Fruit fly (Drosophila melanogaster) whole organism, embryonic: ENCODE results near the gene APP-BP1.

Source experiments
- Atf6 ChIP-seq: fragments of 200-800 bp; sonication (Bioruptor generic); IDR thresholded peaks from 2 replicates; pipeline ENCODE4 v1.3.6; 2022; ENCODE audit warnings: missing biosample characterization, missing genetic modification characterization
- BEAF-32 ChIP-seq: fragments of 200-800 bp; sonication (Bioruptor generic); optimal IDR thresholded peaks from 3 replicates; lab custom pipeline; 2017; ENCODE audit warnings: missing biosample characterization, missing genetic modification characterization, mild to moderate bottlenecking, moderate library complexity, missing genetic modification reagents
- CG10147 ChIP-seq: fragments of 200-800 bp; sonication (Bioruptor generic); optimal IDR thresholded peaks from 2 replicates; lab custom pipeline; 2019; ENCODE audit warnings: missing biosample characterization, mild to moderate bottlenecking, missing genetic modification characterization, moderate library complexity
- CG10543 ChIP-seq: fragments of 200-800 bp; sonication (Bioruptor generic); optimal IDR thresholded peaks from 3 replicates; lab custom pipeline; 2017; ENCODE audit warnings: missing biosample characterization, mild to moderate bottlenecking, missing genetic modification characterization, moderate library complexity
- CG10979 ChIP-seq: fragments of 200-800 bp; sonication (Bioruptor generic); optimal IDR thresholded peaks from 2 replicates; lab custom pipeline; 2018; ENCODE audit warnings: missing biosample characterization, mild to moderate bottlenecking, missing genetic modification characterization, moderate library complexity
- CG11456 ChIP-seq: fragments of 200-800 bp; sonication (Bioruptor generic); IDR thresholded peaks from 3 replicates; pipeline ENCODE4 v1.3.6; 2022; ENCODE audit warnings: missing biosample characterization, missing genetic modification characterization
- CG12236 ChIP-seq: fragments of 200-800 bp; sonication (Bioruptor generic); optimal IDR thresholded peaks from 2 replicates; lab custom pipeline; 2016; ENCODE audit warnings: missing biosample characterization, missing genetic modification characterization
- CG14710 ChIP-seq: fragments of 200-800 bp; sonication (Bioruptor generic); optimal IDR thresholded peaks from 3 replicates; lab custom pipeline; 2019; ENCODE audit warnings: missing biosample characterization, mild to moderate bottlenecking, missing genetic modification characterization, moderate library complexity
- CG15073 ChIP-seq: fragments of 200-800 bp; sonication (Bioruptor generic); optimal IDR thresholded peaks from 2 replicates; lab custom pipeline; 2016; ENCODE audit warnings: missing biosample characterization, missing genetic modification characterization
- CG17359 ChIP-seq: fragments of 200-800 bp; sonication (Bioruptor generic); optimal IDR thresholded peaks from 3 replicates; lab custom pipeline; 2018; ENCODE audit warnings: missing biosample characterization, mild to moderate bottlenecking, missing genetic modification characterization, moderate library complexity
- CG17612 ChIP-seq: fragments of 200-800 bp; sonication (Bioruptor generic); IDR thresholded peaks from 2 replicates; pipeline ENCODE4 v1.3.6; 2022; ENCODE audit warnings: missing biosample characterization, missing genetic modification characterization
- CG2889 ChIP-seq: fragments of 200-800 bp; sonication (Bioruptor generic); IDR thresholded peaks from 3 replicates; pipeline ENCODE4 v1.3.6; 2022; ENCODE audit warnings: missing biosample characterization, missing genetic modification characterization
- CG31365 ChIP-seq: fragments of 200-800 bp; sonication (Bioruptor generic); optimal IDR thresholded peaks from 2 replicates; lab custom pipeline; 2018; ENCODE audit warnings: missing biosample characterization, mild to moderate bottlenecking, missing genetic modification characterization
- CG3163 ChIP-seq: fragments of 200-800 bp; sonication (Bioruptor generic); optimal IDR thresholded peaks from 3 replicates; lab custom pipeline; 2016; ENCODE audit warnings: missing biosample characterization, missing genetic modification characterization
- CG3281 ChIP-seq: fragments of 200-800 bp; sonication (Bioruptor generic); optimal IDR thresholded peaks from 3 replicates; lab custom pipeline; 2017; ENCODE audit warnings: missing biosample characterization, mild to moderate bottlenecking, missing genetic modification characterization
- CG42726 ChIP-seq: fragments of 200-800 bp; sonication (Bioruptor generic); IDR thresholded peaks from 2 replicates; pipeline ENCODE4 v1.3.6; 2022; ENCODE audit warnings: missing biosample characterization, missing genetic modification characterization; ENCODE audit not compliant: partially characterized antibody
- CG4282 ChIP-seq: fragments of 200-800 bp; sonication (Bioruptor generic); optimal IDR thresholded peaks from 2 replicates; lab custom pipeline; 2016; ENCODE audit warnings: missing biosample characterization, missing genetic modification characterization
- CG4328 ChIP-seq: fragments of 200-800 bp; sonication (Bioruptor generic); optimal IDR thresholded peaks from 3 replicates; lab custom pipeline; 2017; ENCODE audit warnings: missing biosample characterization, missing genetic modification reagents, missing genetic modification characterization
- CG4730 ChIP-seq: fragments of 200-800 bp; sonication (Bioruptor generic); IDR thresholded peaks from 2 replicates; pipeline ENCODE4 v1.3.6; 2022; ENCODE audit warnings: missing biosample characterization, missing genetic modification characterization
- CG4820 ChIP-seq: fragments of 200-800 bp; sonication (Bioruptor generic); optimal IDR thresholded peaks from 3 replicates; lab custom pipeline; 2016; ENCODE audit warnings: missing biosample characterization, missing genetic modification characterization
- CG8359 ChIP-seq: fragments of 200-800 bp; sonication (Bioruptor generic); optimal IDR thresholded peaks from 2 replicates; lab custom pipeline; 2017; ENCODE audit warnings: missing biosample characterization, mild to moderate bottlenecking, missing genetic modification characterization, borderline replicate concordance
- Doc2 ChIP-seq: fragments of 200-800 bp; sonication (Bioruptor generic); IDR thresholded peaks from 2 replicates; pipeline ENCODE4 v1.3.6; 2022; ENCODE audit warnings: missing biosample characterization, missing genetic modification characterization
- Ets97D ChIP-seq: fragments of 200-800 bp; sonication (Bioruptor generic); optimal IDR thresholded peaks from 3 replicates; lab custom pipeline; 2016; ENCODE audit warnings: missing biosample characterization, missing genetic modification characterization
- Fer2 ChIP-seq: fragments of 200-800 bp; sonication (Bioruptor generic); optimal IDR thresholded peaks from 2 replicates; lab custom pipeline; 2018; ENCODE audit warnings: missing biosample characterization, mild to moderate bottlenecking, missing genetic modification characterization, moderate library complexity
- Mad ChIP-seq: fragments of 200-800 bp; sonication (Bioruptor generic); optimal IDR thresholded peaks from 2 replicates; lab custom pipeline; 2016; ENCODE audit warnings: missing biosample characterization, missing genetic modification characterization
- Ssrp ChIP-seq: fragments of 200-800 bp; sonication (Bioruptor generic); optimal IDR thresholded peaks from 2 replicates; lab custom pipeline; 2018; ENCODE audit warnings: missing biosample characterization, mild to moderate bottlenecking, missing genetic modification characterization, moderate library complexity
- ac ChIP-seq: fragments of 200-800 bp; sonication (Bioruptor generic); optimal IDR thresholded peaks from 3 replicates; lab custom pipeline; 2017; ENCODE audit warnings: missing biosample characterization, mild to moderate bottlenecking, missing genetic modification characterization
- bbx ChIP-seq: fragments of 200-800 bp; sonication (Bioruptor generic); IDR thresholded peaks from 2 replicates; pipeline ENCODE4 v1.3.6; 2022; ENCODE audit warnings: missing biosample characterization, missing genetic modification characterization; ENCODE audit not compliant: partially characterized antibody
- bowl ChIP-seq: fragments of 200-800 bp; sonication (Bioruptor generic); IDR thresholded peaks from 2 replicates; pipeline ENCODE4 v1.3.6; 2022; ENCODE audit warnings: missing biosample characterization, missing genetic modification characterization
- cad ChIP-seq: fragments of >200 bp; optimal IDR thresholded peaks from 2 replicates; lab custom pipeline; 2017; ENCODE audit warnings: missing biosample characterization, missing genetic modification characterization
- chinmo ChIP-seq: fragments of 200-800 bp; sonication (Bioruptor generic); IDR thresholded peaks from 4 replicates; pipeline ENCODE4 v1.3.6; 2022; ENCODE audit warnings: missing biosample characterization, missing genetic modification characterization; ENCODE audit not compliant: partially characterized antibody
- crc ChIP-seq: fragments of 200-800 bp; sonication (Bioruptor generic); optimal IDR thresholded peaks from 2 replicates; lab custom pipeline; 2016; ENCODE audit warnings: missing biosample characterization, missing genetic modification characterization
- fru ChIP-seq: fragments of >200 bp; optimal IDR thresholded peaks from 2 replicates; lab custom pipeline; 2017
- gsb-n ChIP-seq: fragments of 200-800 bp; sonication (Bioruptor generic); optimal IDR thresholded peaks from 3 replicates; lab custom pipeline; 2018; ENCODE audit warnings: missing biosample characterization, mild to moderate bottlenecking, missing genetic modification characterization
- h ChIP-seq: fragments of >200 bp; optimal IDR thresholded peaks from 2 replicates; lab custom pipeline; 2017
- jing ChIP-seq: fragments of 200-800 bp; sonication (Bioruptor generic); optimal IDR thresholded peaks from 2 replicates; lab custom pipeline; 2018; ENCODE audit warnings: missing biosample characterization, mild to moderate bottlenecking, missing genetic modification characterization
- kay ChIP-seq: fragments of 200-800 bp; sonication (Bioruptor generic); optimal IDR thresholded peaks from 2 replicates; lab custom pipeline; 2016; ENCODE audit warnings: missing biosample characterization, missing genetic modification characterization
- luna ChIP-seq: fragments of 200-800 bp; sonication (Bioruptor generic); optimal IDR thresholded peaks from 2 replicates; lab custom pipeline; 2016; ENCODE audit warnings: missing biosample characterization, missing genetic modification characterization
- maf-S ChIP-seq: fragments of 200-800 bp; sonication (Bioruptor generic); optimal IDR thresholded peaks from 2 replicates; lab custom pipeline; 2016; ENCODE audit warnings: missing biosample characterization, missing genetic modification characterization
- mirr ChIP-seq: fragments of 200-800 bp; sonication (Bioruptor generic); optimal IDR thresholded peaks from 3 replicates; lab custom pipeline; 2018; ENCODE audit warnings: missing biosample characterization, mild to moderate bottlenecking, missing genetic modification characterization
- mld ChIP-seq: fragments of 200-800 bp; sonication (Bioruptor generic); IDR thresholded peaks from 3 replicates; pipeline ENCODE4 v1.3.6; 2022; ENCODE audit warnings: missing biosample characterization, missing genetic modification characterization; ENCODE audit not compliant: partially characterized antibody
- pb ChIP-seq: fragments of 200-800 bp; sonication (Bioruptor generic); optimal IDR thresholded peaks from 3 replicates; lab custom pipeline; 2016; ENCODE audit warnings: missing biosample characterization, missing genetic modification characterization
- pum ChIP-seq: fragments of 200-800 bp; sonication (Bioruptor generic); optimal IDR thresholded peaks from 2 replicates; lab custom pipeline; 2016; ENCODE audit warnings: missing biosample characterization, missing genetic modification characterization
- ranshi ChIP-seq: fragments of 200-800 bp; sonication (Bioruptor generic); IDR thresholded peaks from 2 replicates; pipeline ENCODE4 v1.3.6; 2022; ENCODE audit warnings: missing biosample characterization, missing genetic modification characterization
- seq ChIP-seq: fragments of 200-800 bp; sonication (Bioruptor generic); IDR thresholded peaks from 2 replicates; pipeline ENCODE4 v1.3.6; 2022; ENCODE audit warnings: missing biosample characterization, missing genetic modification characterization
- sima ChIP-seq: fragments of 200-800 bp; sonication (Bioruptor generic); optimal IDR thresholded peaks from 2 replicates; lab custom pipeline; 2016; ENCODE audit warnings: missing biosample characterization, missing genetic modification characterization
- twi ChIP-seq: fragments of 200-800 bp; optimal IDR thresholded peaks from 2 replicates; lab custom pipeline; 2019; ENCODE audit warnings: missing biosample characterization, mild to moderate bottlenecking, missing genetic modification characterization, moderate library complexity
- unc-4 ChIP-seq: fragments of 200-800 bp; sonication (Bioruptor generic); IDR thresholded peaks from 2 replicates; pipeline ENCODE4 v1.3.6; 2022; ENCODE audit warnings: missing biosample characterization, missing genetic modification characterization; ENCODE audit not compliant: partially characterized antibody
- zen ChIP-seq: fragments of 200-800 bp; sonication (Bioruptor generic); optimal IDR thresholded peaks from 3 replicates; lab custom pipeline; 2018; ENCODE audit warnings: missing biosample characterization, mild to moderate bottlenecking, missing genetic modification characterization, moderate library complexity
- zfh2 ChIP-seq: fragments of 200-800 bp; sonication (Bioruptor generic); optimal IDR thresholded peaks from 2 replicates; lab custom pipeline; 2016; ENCODE audit warnings: missing biosample characterization, missing genetic modification characterization

Gene APP-BP1

dm6 chr3L:11118627-11119395, 20.6 kb downstream of the APP-BP1 start (continued):
- peak; percentile 69 for TF ChIP-seq CG10147
- no peak for TF ChIP-seq CG2889 (GFP tag; lab: Robert Waterston, UW)
- TF ChIP-seq CG4282: peak; percentile 24
- TF ChIP-seq pb (GFP tag; lab: Kevin White, UChicago): no peak
- TF ChIP-seq CG11456: peak; percentile 81; the same call in 2 of the 3 replicates
- TF ChIP-seq fru (lab: Kevin White, UChicago): no peak
- no peak for TF ChIP-seq cad (GFP tag; lab: Kevin White, UChicago)
- TF ChIP-seq CG10979 (tag; lab: Kevin White, UChicago): peak; percentile 26
- peak; percentile 26; the same call in 1 of the 2 replicates for TF ChIP-seq bbx (GFP tag; lab: Robert Waterston, UW)
- peak; percentile 5 for TF ChIP-seq kay
- peak; percentile 64 for TF ChIP-seq crc
- TF ChIP-seq sima (GFP tag; lab: Kevin White, UChicago): no peak
- peak; percentile 74 for TF ChIP-seq CG3281 (GFP tag; lab: Kevin White, UChicago)
- peak; percentile 73 for TF ChIP-seq CG17359 (tag; lab: Kevin White, UChicago)
- TF ChIP-seq Fer2 (tag; lab: Kevin White, UChicago): peak; percentile 51
- TF ChIP-seq CG3163: peak; percentile 72
- TF ChIP-seq CG12236 (GFP tag; lab: Kevin White, UChicago): peak; percentile 83
- TF ChIP-seq unc-4 (GFP tag; lab: Robert Waterston, UW): 0 out of 2 replicates have a peak, but pooled peaks have one; percentile 45
- peak; percentile 31 for TF ChIP-seq zen (tag; lab: Kevin White, UChicago)
- TF ChIP-seq gsb-n: peak; percentile 57
- peak; percentile 70 for TF ChIP-seq ac
- TF ChIP-seq pum (GFP tag; lab: Kevin White, UChicago): peak; percentile 40
- TF ChIP-seq CG4328 (GFP tag; lab: Kevin White, UChicago): peak; percentile 95
- TF ChIP-seq CG4730: no peak
- peak; percentile 18 for TF ChIP-seq maf-S (GFP tag; lab: Kevin White, UChicago)
- TF ChIP-seq CG15073 (GFP tag; lab: Kevin White, UChicago): no peak
- TF ChIP-seq CG8359 (GFP tag; lab: Kevin White, UChicago): peak; percentile 61
- no peak for TF ChIP-seq CG42726 (GFP tag; lab: Robert Waterston, UW)
- no peak for TF ChIP-seq luna (GFP tag; lab: Kevin White, UChicago)
- TF ChIP-seq Atf6: peak; percentile 81
- peak; percentile 77 for TF ChIP-seq CG31365 (tag; lab: Kevin White, UChicago)
- TF ChIP-seq zfh2: no peak
- TF ChIP-seq chinmo (GFP tag; lab: Robert Waterston, UW): peak; percentile 98
- no peak for TF ChIP-seq mld (GFP tag; lab: Robert Waterston, UW)
- no peak for TF ChIP-seq CG4820 (GFP tag; lab: Kevin White, UChicago)
- peak; percentile 8 for TF ChIP-seq Ets97D (GFP tag; lab: Kevin White, UChicago)
- TF ChIP-seq CG17612: no peak
- no peak for TF ChIP-seq Doc2 (GFP tag; lab: Robert Waterston, UW)
- TF ChIP-seq CG14710: peak; percentile 65
- TF ChIP-seq ranshi (GFP tag; lab: Robert Waterston, UW): peak; percentile 31; the same call in 1 of the 2 replicates
- peak; percentile 98 for TF ChIP-seq CG10543 (GFP tag; lab: Kevin White, UChicago)
- no peak for TF ChIP-seq h (lab: Kevin White, UChicago)
- peak; percentile 54 for TF ChIP-seq twi (tag; lab: Kevin White, UChicago)
- no peak for TF ChIP-seq BEAF-32 (GFP tag; lab: Kevin White, UChicago)
- TF ChIP-seq bowl (GFP tag; lab: Robert Waterston, UW): no peak
- peak; percentile 96 for TF ChIP-seq mirr
- peak; percentile 80 for TF ChIP-seq seq (GFP tag; lab: Robert Waterston, UW)
- no peak for TF ChIP-seq jing
- peak; percentile 2 for TF ChIP-seq Ssrp (tag; lab: Kevin White, UChicago)
- TF ChIP-seq Mad (GFP tag; lab: Kevin White, UChicago): peak; percentile 7
